Fruit fly (Drosophila melanogaster) whole organism, embryonic: ENCODE results near the gene glob1.

Source experiments
- Abd-B ChIP-seq: fragments of 200-800 bp; sonication (Bioruptor generic); optimal IDR thresholded peaks from 2 replicates; lab custom pipeline; 2018; ENCODE audit warnings: missing biosample characterization, mild to moderate bottlenecking, missing genetic modification characterization, moderate library complexity
- Ada2b ChIP-seq: fragments of 200-800 bp; sonication (Bioruptor generic); IDR thresholded peaks from 2 replicates; pipeline ENCODE4 v1.3.6; 2022; ENCODE audit warnings: missing biosample characterization, missing genetic modification characterization
- Aef1 ChIP-seq: fragments of 200-800 bp; sonication (Bioruptor generic); IDR thresholded peaks from 3 replicates; pipeline ENCODE4 v1.3.6; 2022; ENCODE audit warnings: missing biosample characterization, missing genetic modification characterization
- Blimp-1 ChIP-seq: fragments of 200-800 bp; sonication (Bioruptor generic); optimal IDR thresholded peaks from 3 replicates; lab custom pipeline; 2018; ENCODE audit warnings: missing biosample characterization, missing genetic modification characterization, mild to moderate bottlenecking, moderate library complexity, missing genetic modification reagents
- C15 ChIP-seq: fragments of 200-800 bp; sonication (Bioruptor generic); IDR thresholded peaks from 3 replicates; pipeline ENCODE4 v1.3.6; 2022; ENCODE audit warnings: missing biosample characterization, missing genetic modification characterization
- CG10979 ChIP-seq: fragments of 200-800 bp; sonication (Bioruptor generic); optimal IDR thresholded peaks from 2 replicates; lab custom pipeline; 2018; ENCODE audit warnings: missing biosample characterization, mild to moderate bottlenecking, missing genetic modification characterization, moderate library complexity
- CG12659 ChIP-seq: fragments of 200-800 bp; sonication (Bioruptor generic); optimal IDR thresholded peaks from 3 replicates; lab custom pipeline; 2017; ENCODE audit warnings: mild to moderate bottlenecking, missing biosample characterization, missing genetic modification reagents, missing genetic modification characterization
- CG13775 ChIP-seq: fragments of 200-800 bp; sonication (Bioruptor generic); optimal IDR thresholded peaks from 3 replicates; lab custom pipeline; 2017; ENCODE audit warnings: missing biosample characterization, mild to moderate bottlenecking, missing genetic modification characterization
- CG1602 ChIP-seq: fragments of 200-800 bp; sonication (Bioruptor generic); optimal IDR thresholded peaks from 3 replicates; lab custom pipeline; 2016; ENCODE audit warnings: missing biosample characterization, missing genetic modification characterization
- CG17361 ChIP-seq: fragments of 200-800 bp; sonication (Bioruptor generic); IDR thresholded peaks from 3 replicates; pipeline ENCODE4 v1.3.6; 2022; ENCODE audit warnings: missing biosample characterization, missing genetic modification characterization
- CG17385 ChIP-seq: fragments of 200-800 bp; sonication (Bioruptor generic); optimal IDR thresholded peaks from 3 replicates; lab custom pipeline; 2018; ENCODE audit warnings: missing biosample characterization, mild to moderate bottlenecking, missing genetic modification characterization
- CG18262 ChIP-seq: fragments of 200-800 bp; optimal IDR thresholded peaks from 3 replicates; lab custom pipeline; 2019; ENCODE audit warnings: missing biosample characterization, mild to moderate bottlenecking, missing genetic modification characterization, moderate library complexity
- CG18599 ChIP-seq: fragments of 200-800 bp; sonication (Bioruptor generic); optimal IDR thresholded peaks from 3 replicates; lab custom pipeline; 2017; ENCODE audit warnings: missing biosample characterization, missing genetic modification characterization, mild to moderate bottlenecking, moderate library complexity, missing genetic modification reagents
- CG33557 ChIP-seq: fragments of 200-800 bp; sonication (Bioruptor generic); optimal IDR thresholded peaks from 2 replicates; lab custom pipeline; 2019; ENCODE audit warnings: missing biosample characterization, mild to moderate bottlenecking, missing genetic modification characterization, moderate library complexity
- CG4707 ChIP-seq: fragments of 200-800 bp; sonication (Bioruptor generic); optimal IDR thresholded peaks from 2 replicates; lab custom pipeline; 2018; ENCODE audit warnings: missing biosample characterization, mild to moderate bottlenecking, missing genetic modification characterization, moderate library complexity
- CG7357 ChIP-seq: fragments of 200-800 bp; sonication (Bioruptor generic); IDR thresholded peaks from 3 replicates; pipeline ENCODE4 v1.3.6; 2022; ENCODE audit warnings: missing biosample characterization, missing genetic modification characterization
- CG8388 ChIP-seq: fragments of 200-800 bp; sonication (Bioruptor generic); optimal IDR thresholded peaks from 2 replicates; lab custom pipeline; 2019; ENCODE audit warnings: missing biosample characterization, mild to moderate bottlenecking, missing genetic modification characterization, moderate library complexity
- CG9215 ChIP-seq: fragments of 200-800 bp; sonication (Bioruptor generic); IDR thresholded peaks from 2 replicates; pipeline ENCODE4 v1.3.6; 2022; ENCODE audit warnings: missing biosample characterization, missing genetic modification characterization
- CG9437 ChIP-seq: fragments of 200-800 bp; sonication (Bioruptor generic); optimal IDR thresholded peaks from 2 replicates; lab custom pipeline; 2018; ENCODE audit warnings: missing biosample characterization, mild to moderate bottlenecking, missing genetic modification characterization
- D19A ChIP-seq: fragments of 200-800 bp; optimal IDR thresholded peaks from 3 replicates; lab custom pipeline; 2019; ENCODE audit warnings: missing biosample characterization, mild to moderate bottlenecking, missing genetic modification characterization, moderate library complexity
- Drgx ChIP-seq: fragments of 200-800 bp; sonication (Bioruptor generic); IDR thresholded peaks from 2 replicates; pipeline ENCODE4 v1.3.6; 2022; ENCODE audit warnings: missing biosample characterization, missing genetic modification characterization
- E2f2 ChIP-seq: fragments of 200-800 bp; sonication (Bioruptor generic); IDR thresholded peaks from 2 replicates; pipeline ENCODE4 v1.3.6; 2022; ENCODE audit warnings: missing biosample characterization, missing genetic modification characterization
- Eip74EF ChIP-seq, 2 experiments: fragments of 200-800 bp in 1 of 2; fragments of >200 bp in 1 of 2; sonication (Bioruptor generic) in 1 of 2; optimal IDR thresholded peaks; 2 replicates each; lab custom pipeline; 2017 to 2019; ENCODE audit warnings: missing biosample characterization in 2 of 2, missing genetic modification characterization in 2 of 2, mild to moderate bottlenecking in 1 of 2, moderate library complexity in 1 of 2
- Ets65A ChIP-seq: fragments of 200-800 bp; sonication (Bioruptor generic); peaks from one replicate; lab custom pipeline; 2016; ENCODE audit warnings: missing biosample characterization, missing genetic modification characterization
- Gug ChIP-seq: fragments of 200-800 bp; sonication (Bioruptor generic); IDR thresholded peaks from 4 replicates; pipeline ENCODE4 v1.3.6; 2022; ENCODE audit warnings: missing biosample characterization, missing genetic modification characterization
- HHEX ChIP-seq: fragments of 200-800 bp; sonication (Bioruptor generic); optimal IDR thresholded peaks from 3 replicates; lab custom pipeline; 2017; ENCODE audit warnings: missing biosample characterization, mild to moderate bottlenecking, missing genetic modification characterization, missing genetic modification reagents
- Meics ChIP-seq: fragments of 200-800 bp; sonication (Bioruptor generic); optimal IDR thresholded peaks from 2 replicates; lab custom pipeline; 2017; ENCODE audit warnings: missing biosample characterization, mild to moderate bottlenecking, missing genetic modification characterization
- amos ChIP-seq: fragments of 200-800 bp; sonication (Bioruptor generic); IDR thresholded peaks from 2 replicates; pipeline ENCODE4 v1.3.6; 2022; ENCODE audit warnings: missing biosample characterization, missing genetic modification characterization; ENCODE audit not compliant: partially characterized antibody
- ap ChIP-seq: fragments of 200-800 bp; sonication (Bioruptor generic); IDR thresholded peaks from 2 replicates; pipeline ENCODE4 v1.3.6; 2022; ENCODE audit warnings: missing biosample characterization, missing genetic modification characterization
- ase ChIP-seq: fragments of 200-800 bp; sonication (Bioruptor generic); IDR thresholded peaks from 3 replicates; pipeline ENCODE4 v1.3.6; 2022; ENCODE audit warnings: missing biosample characterization, missing genetic modification characterization
- cwo ChIP-seq: fragments of 200-800 bp; sonication (Bioruptor generic); optimal IDR thresholded peaks from 3 replicates; lab custom pipeline; 2017; ENCODE audit warnings: missing biosample characterization, missing genetic modification characterization, mild to moderate bottlenecking, moderate library complexity, missing genetic modification reagents
- dmrt99B ChIP-seq: fragments of 200-800 bp; sonication (Bioruptor generic); optimal IDR thresholded peaks from 2 replicates; lab custom pipeline; 2018; ENCODE audit warnings: missing biosample characterization, mild to moderate bottlenecking, missing genetic modification characterization, moderate library complexity
- dpn ChIP-seq, 2 experiments: fragments of 200-800 bp; sonication (Bioruptor generic); optimal IDR thresholded peaks; 3 replicates each; lab custom pipeline; 2016; ENCODE audit warnings: missing biosample characterization in 2 of 2, missing genetic modification characterization in 2 of 2
- esg ChIP-seq: fragments of 200-800 bp; sonication (Bioruptor generic); conservative IDR thresholded peaks from 2 replicates; pipeline ENCODE4 v1.3.6; 2022; ENCODE audit warnings: missing biosample characterization, missing genetic modification characterization
- eve ChIP-seq, 2 experiments: fragments of >200 bp; optimal IDR thresholded peaks; 2 replicates each; lab custom pipeline; 2017; ENCODE audit warnings: missing biosample characterization in 2 of 2, missing genetic modification characterization in 2 of 2
- ewg ChIP-seq: fragments of 200-800 bp; sonication (Bioruptor generic); optimal IDR thresholded peaks from 3 replicates; lab custom pipeline; 2017; ENCODE audit warnings: mild to moderate bottlenecking, missing biosample characterization, missing genetic modification reagents, missing genetic modification characterization
- gcm2 ChIP-seq: fragments of 200-800 bp; sonication (Bioruptor generic); optimal IDR thresholded peaks from 2 replicates; lab custom pipeline; 2016; ENCODE audit warnings: missing biosample characterization, missing genetic modification characterization
- gem ChIP-seq: fragments of 200-800 bp; sonication (Bioruptor generic); optimal IDR thresholded peaks from 2 replicates; lab custom pipeline; 2019; ENCODE audit warnings: missing biosample characterization, mild to moderate bottlenecking, missing genetic modification characterization, moderate library complexity
- grau ChIP-seq: fragments of 200-800 bp; optimal IDR thresholded peaks from 3 replicates; lab custom pipeline; 2019; ENCODE audit warnings: missing biosample characterization, mild to moderate bottlenecking, missing genetic modification characterization, moderate library complexity
- nmo ChIP-seq: fragments of 200-800 bp; sonication (Bioruptor generic); optimal IDR thresholded peaks from 2 replicates; lab custom pipeline; 2018; ENCODE audit warnings: missing biosample characterization, mild to moderate bottlenecking, missing genetic modification characterization, moderate library complexity
- org-1 ChIP-seq: fragments of 200-800 bp; sonication (Bioruptor generic); optimal IDR thresholded peaks from 2 replicates; lab custom pipeline; 2017; ENCODE audit warnings: missing biosample characterization, missing genetic modification characterization
- pita ChIP-seq: fragments of 200-800 bp; sonication (Bioruptor generic); optimal IDR thresholded peaks from 2 replicates; lab custom pipeline; 2017; ENCODE audit warnings: missing biosample characterization, mild to moderate bottlenecking, missing genetic modification characterization
- run ChIP-seq: fragments of 200-800 bp; sonication (Bioruptor generic); optimal IDR thresholded peaks from 3 replicates; lab custom pipeline; 2018; ENCODE audit warnings: missing biosample characterization, mild to moderate bottlenecking, missing genetic modification characterization
- sc ChIP-seq, 3 experiments: fragments of >200 bp in 2 of 3; fragments of 200-800 bp in 1 of 3; sonication (Bioruptor generic) in 1 of 3; optimal IDR thresholded peaks; 2 replicates in 2 of 3; 3 replicates in 1 of 3; lab custom pipeline; 2017; ENCODE audit warnings: mild to moderate bottlenecking in 1 of 3, missing biosample characterization in 1 of 3, missing genetic modification characterization in 1 of 3, missing genetic modification reagents in 1 of 3
- sens ChIP-seq: fragments of 200-800 bp; sonication (Bioruptor generic); peaks from one replicate; lab custom pipeline; 2016; ENCODE audit warnings: missing biosample characterization, missing genetic modification characterization
- tgo ChIP-seq: fragments of 200-800 bp; sonication (Bioruptor generic); IDR thresholded peaks from 3 replicates; pipeline ENCODE4 v1.3.6; 2022; ENCODE audit warnings: missing biosample characterization, missing genetic modification characterization
- unpg ChIP-seq: fragments of 200-800 bp; sonication (Bioruptor generic); optimal IDR thresholded peaks from 3 replicates; lab custom pipeline; 2018; ENCODE audit warnings: missing biosample characterization, mild to moderate bottlenecking, missing genetic modification characterization, moderate library complexity
- wor ChIP-seq: fragments of 200-800 bp; sonication (Bioruptor generic); IDR thresholded peaks from 2 replicates; pipeline ENCODE4 v1.3.6; 2022; ENCODE audit warnings: missing biosample characterization, missing genetic modification characterization
- zen ChIP-seq: fragments of 200-800 bp; sonication (Bioruptor generic); optimal IDR thresholded peaks from 3 replicates; lab custom pipeline; 2018; ENCODE audit warnings: missing biosample characterization, mild to moderate bottlenecking, missing genetic modification characterization, moderate library complexity

glob1 gene

DNA sequence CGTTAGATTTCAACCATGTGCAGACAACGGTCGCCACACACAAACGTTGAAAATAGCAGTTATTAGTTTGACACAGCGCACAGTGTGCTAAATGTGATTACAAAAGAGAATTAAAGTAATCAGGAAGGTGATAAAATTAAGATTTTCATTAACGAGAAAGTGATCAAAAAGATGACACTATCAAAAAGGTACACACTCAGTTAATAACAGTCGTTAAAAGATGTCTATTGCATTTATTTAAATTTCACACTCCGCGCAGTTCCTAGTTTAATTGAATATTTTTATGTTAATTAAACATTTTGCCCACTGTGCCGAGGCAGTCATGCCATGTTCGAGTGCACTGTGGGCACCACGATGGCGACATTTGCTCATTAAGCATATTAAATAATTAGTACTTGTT, 22.7 kb upstream of the glob1 start (continued):
- TF ChIP-seq eve (GFP tag; optimal IDR thresholded peaks at IDR 0.05; lab: Kevin White, UChicago) = no peak
- 0 out of 3 replicates have a peak, but pooled peaks have one; percentile 29 for TF ChIP-seq ase (GFP tag; lab: Robert Waterston, UW)
- TF ChIP-seq Blimp-1 (GFP tag; lab: Kevin White, UChicago) = peak; percentile 43
- peak; percentile 8 for TF ChIP-seq CG8388 (GFP tag; lab: Kevin White, UChicago)
- TF ChIP-seq tgo (GFP tag; lab: Robert Waterston, UW) = peak; percentile 50; the same call in 2 of the 3 replicates
- peak; percentile 50; the same call in 2 of the 3 replicates for TF ChIP-seq Aef1 (GFP tag; lab: Robert Waterston, UW)
- peak; percentile 40 for TF ChIP-seq grau (tag; lab: Kevin White, UChicago)
- TF ChIP-seq sc (optimal IDR thresholded peaks at IDR 0.05; lab: Kevin White, UChicago) = no peak
- no peak for TF ChIP-seq sc (GFP tag; optimal IDR thresholded peaks at IDR 0.05; lab: Kevin White, UChicago)
- peak; percentile 40 for TF ChIP-seq nmo
- TF ChIP-seq E2f2 (GFP tag; lab: Robert Waterston, UW) = peak; percentile 22; the same call in 1 of the 2 replicates
- peak; percentile 29 for TF ChIP-seq zen (tag; lab: Kevin White, UChicago)
- TF ChIP-seq CG4707 (GFP tag; lab: Kevin White, UChicago) = peak; percentile 29
- peak; percentile 12 for TF ChIP-seq CG18599 (GFP tag; lab: Kevin White, UChicago)
- peak; percentile 74 for TF ChIP-seq Drgx (GFP tag; lab: Robert Waterston, UW)
- TF ChIP-seq CG33557 = no peak
- 0 out of 2 replicates have a peak, but pooled peaks have one; percentile 19 for TF ChIP-seq wor (GFP tag; lab: Robert Waterston, UW)
- peak; percentile 41; the same call in 1 of the 3 replicates for TF ChIP-seq CG17361
- TF ChIP-seq org-1 = peak; percentile 30
- TF ChIP-seq HHEX (GFP tag; lab: Kevin White, UChicago) = peak; percentile 12
- TF ChIP-seq CG7357 (GFP tag; lab: Robert Waterston, UW) = peak; percentile 46; the same call in 1 of the 3 replicates
- TF ChIP-seq esg = 0 out of 2 replicates have a peak, but pooled peaks have one; percentile 31
- peak; percentile 18; the same call in 1 of the 2 replicates for TF ChIP-seq CG9215
- TF ChIP-seq dpn (GFP tag; optimal IDR thresholded peaks at IDR 0.05; lab: Kevin White, UChicago) = peak in 1 of 2 experiments; percentile 37
- TF ChIP-seq CG12659 (GFP tag; lab: Kevin White, UChicago) = peak; percentile 23
- TF ChIP-seq gem (tag; lab: Kevin White, UChicago) = peak; percentile 72
- TF ChIP-seq CG17385 (GFP tag; lab: Kevin White, UChicago) = peak; percentile 17
- no peak for TF ChIP-seq ap (GFP tag; lab: Robert Waterston, UW)
- peak; percentile 69 for TF ChIP-seq Ets65A (GFP tag; lab: Kevin White, UChicago)
- TF ChIP-seq Abd-B (GFP tag; lab: Kevin White, UChicago) = peak; percentile 9
- peak; percentile 40 for TF ChIP-seq CG18262 (tag; lab: Kevin White, UChicago)
- peak; percentile 1 for TF ChIP-seq CG1602 (GFP tag; lab: Kevin White, UChicago)
- TF ChIP-seq run = peak; percentile 3
- TF ChIP-seq pita = no peak
- peak; percentile 10 for TF ChIP-seq CG10979
- TF ChIP-seq Gug (GFP tag; lab: Robert Waterston, UW) = 0 out of 4 replicates have a peak, but pooled peaks have one; percentile 16
- TF ChIP-seq cwo = peak; percentile 14
- TF ChIP-seq sens (GFP tag; lab: Kevin White, UChicago) = peak; percentile 89
- TF ChIP-seq ewg (GFP tag; lab: Kevin White, UChicago) = no peak
- no peak for TF ChIP-seq D19A (tag; lab: Kevin White, UChicago)
- peak; percentile 56 for TF ChIP-seq unpg
- peak; percentile 34; the same call in 1 of the 2 replicates for TF ChIP-seq Ada2b (GFP tag; lab: Robert Waterston, UW)
- no peak for TF ChIP-seq CG13775 (GFP tag; lab: Kevin White, UChicago)
- TF ChIP-seq dmrt99B (tag; lab: Kevin White, UChicago) = peak; percentile 61
- TF ChIP-seq C15 (GFP tag; lab: Robert Waterston, UW) = 0 out of 3 replicates have a peak, but pooled peaks have one; percentile 14
- TF ChIP-seq CG9437 (GFP tag; lab: Kevin White, UChicago) = peak; percentile 32
- no peak for TF ChIP-seq gcm2 (GFP tag; lab: Kevin White, UChicago)
- TF ChIP-seq Eip74EF (GFP tag; optimal IDR thresholded peaks at IDR 0.05; lab: Kevin White, UChicago) = peak in 1 of 2 experiments; percentile 6
- no peak for TF ChIP-seq amos
- TF ChIP-seq Meics (GFP tag; lab: Kevin White, UChicago) = peak; percentile 52
